Fruit fly (Drosophila melanogaster) whole organism, pupa: ENCODE results near the gene Trim9.

Source experiments
- CG10348 ChIP-seq: fragments of 200-800 bp; sonication (Bioruptor generic); IDR thresholded peaks from 2 replicates; pipeline ENCODE4 v1.3.6; 2022; ENCODE audit warnings: missing biosample characterization, missing genetic modification characterization
- CG12605 ChIP-seq: fragments of 200-800 bp; sonication (Bioruptor generic); IDR thresholded peaks from 2 replicates; pipeline ENCODE4 v1.3.6; 2022; ENCODE audit warnings: missing biosample characterization, missing genetic modification characterization
- CG13204 ChIP-seq: fragments of 200-800 bp; sonication (Bioruptor generic); optimal IDR thresholded peaks from 2 replicates; lab custom pipeline; 2018; ENCODE audit warnings: missing biosample characterization, mild to moderate bottlenecking, missing genetic modification characterization, moderate library complexity
- CG14655 ChIP-seq: fragments of 200-800 bp; sonication (Bioruptor generic); optimal IDR thresholded peaks from 3 replicates; lab custom pipeline; 2017; ENCODE audit warnings: mild to moderate bottlenecking, missing biosample characterization, missing genetic modification reagents, missing genetic modification characterization
- CG15710 ChIP-seq: fragments of 200-800 bp; sonication (Bioruptor generic); optimal IDR thresholded peaks from 2 replicates; lab custom pipeline; 2018; ENCODE audit warnings: missing biosample characterization, mild to moderate bottlenecking, missing genetic modification characterization, moderate library complexity
- CG17806 ChIP-seq: fragments of 200-800 bp; sonication (Bioruptor generic); optimal IDR thresholded peaks from 2 replicates; lab custom pipeline; 2018; ENCODE audit warnings: missing biosample characterization, mild to moderate bottlenecking, missing genetic modification characterization, moderate library complexity
- CG32121 ChIP-seq: fragments of 200-800 bp; sonication (Bioruptor generic); IDR thresholded peaks from 2 replicates; pipeline ENCODE4 v1.3.6; 2022; ENCODE audit warnings: missing biosample characterization, missing genetic modification characterization
- CG34367 ChIP-seq: fragments of 200-800 bp; sonication (Bioruptor generic); optimal IDR thresholded peaks from 2 replicates; lab custom pipeline; 2018; ENCODE audit warnings: missing biosample characterization, mild to moderate bottlenecking, missing genetic modification characterization
- CG4496 ChIP-seq: fragments of 200-800 bp; sonication (Bioruptor generic); IDR thresholded peaks from 3 replicates; pipeline ENCODE4 v1.3.6; 2022; ENCODE audit warnings: missing biosample characterization, missing genetic modification characterization
- CG8159 ChIP-seq: fragments of 200-800 bp; sonication (Bioruptor generic); optimal IDR thresholded peaks from 3 replicates; lab custom pipeline; 2018; ENCODE audit warnings: missing biosample characterization, mild to moderate bottlenecking, missing genetic modification characterization, moderate library complexity
- CG8301 ChIP-seq: fragments of 200-800 bp; sonication (Bioruptor generic); optimal IDR thresholded peaks from 2 replicates; lab custom pipeline; 2018; ENCODE audit warnings: missing biosample characterization, mild to moderate bottlenecking, missing genetic modification characterization
- CG9948 ChIP-seq: fragments of 200-800 bp; sonication (Bioruptor generic); optimal IDR thresholded peaks from 2 replicates; lab custom pipeline; 2018; ENCODE audit warnings: missing biosample characterization, mild to moderate bottlenecking, missing genetic modification characterization, moderate library complexity
- D1 ChIP-seq: fragments of 200-800 bp; sonication (Bioruptor generic); optimal IDR thresholded peaks from 2 replicates; lab custom pipeline; 2018; ENCODE audit warnings: missing biosample characterization, mild to moderate bottlenecking, missing genetic modification characterization, moderate library complexity
- EcR ChIP-seq: fragments of 200-800 bp; sonication (Bioruptor generic); optimal IDR thresholded peaks from 3 replicates; lab custom pipeline; 2019; ENCODE audit warnings: missing biosample characterization, missing genetic modification characterization, mild to moderate bottlenecking, moderate library complexity, missing genetic modification reagents
- Ets98B ChIP-seq: fragments of 200-800 bp; sonication (Bioruptor generic); IDR thresholded peaks from 2 replicates; pipeline ENCODE4 v1.3.6; 2022; ENCODE audit warnings: missing biosample characterization, missing genetic modification characterization
- Pif1A ChIP-seq: fragments of 200-800 bp; sonication (Bioruptor generic); optimal IDR thresholded peaks from 3 replicates; lab custom pipeline; 2016; ENCODE audit warnings: missing biosample characterization, missing genetic modification characterization
- Pif1B ChIP-seq: fragments of 200-800 bp; sonication (Bioruptor generic); optimal IDR thresholded peaks from 3 replicates; lab custom pipeline; 2016; ENCODE audit warnings: missing biosample characterization, missing genetic modification characterization
- Snoo ChIP-seq: fragments of 200-800 bp; sonication (Bioruptor generic); optimal IDR thresholded peaks from 3 replicates; lab custom pipeline; 2017; ENCODE audit warnings: missing biosample characterization, mild to moderate bottlenecking, missing genetic modification characterization, inconsistent platforms
- fd96Ca ChIP-seq: fragments of 200-800 bp; sonication (Bioruptor generic); IDR thresholded peaks from 3 replicates; pipeline ENCODE4 v1.3.6; 2022; ENCODE audit warnings: missing biosample characterization, missing genetic modification characterization
- gl ChIP-seq: fragments of 200-800 bp; sonication (Bioruptor generic); optimal IDR thresholded peaks from 2 replicates; lab custom pipeline; 2018; ENCODE audit warnings: missing biosample characterization, mild to moderate bottlenecking, missing genetic modification characterization
- rn ChIP-seq: fragments of 200-800 bp; sonication (Bioruptor generic); IDR thresholded peaks from 2 replicates; pipeline ENCODE4 v1.3.6; 2022; ENCODE audit warnings: missing biosample characterization, missing genetic modification characterization

Gene Trim9

dm6 chr2L:10548814-10549423, 4.2 kb downstream of the Trim9 start:
- TF ChIP-seq CG9948 (no peak), Pif1A (GFP tag; lab: Kevin White, UChicago) (no peak)
- TF ChIP-seq, all 21 proteins: peak for 0

dm6 chr2L:10552807-10553206, 8.1 kb downstream of the Trim9 start:
- TF ChIP-seq EcR (GFP tag; lab: Kevin White, UChicago) (no peak), CG17806 (tag; lab: Kevin White, UChicago) (no peak), CG8159 (tag; lab: Kevin White, UChicago) (no peak), CG8301 (no peak), CG12605 (GFP tag; lab: Robert Waterston, UW) (no peak), fd96Ca (no peak), D1 (tag; lab: Kevin White, UChicago) (no peak), rn (GFP tag; lab: Robert Waterston, UW) (no peak), CG13204 (GFP tag; lab: Kevin White, UChicago) (no peak), gl (tag; lab: Kevin White, UChicago) (no peak), Pif1B (peak; percentile 7), Snoo (tag; lab: Kevin White, UChicago) (no peak), CG34367 (peak; percentile 13), CG9948 (no peak)

- TF ChIP-seq CG10348 (GFP tag; lab: Robert Waterston, UW) (no peak), CG4496 (no peak), gl (tag; lab: Kevin White, UChicago) (no peak), CG17806 (tag; lab: Kevin White, UChicago) (no peak), Ets98B (no peak), D1 (tag; lab: Kevin White, UChicago) (no peak), CG34367 (no peak), CG8301 (no peak), Pif1B (no peak), CG9948 (no peak), CG13204 (GFP tag; lab: Kevin White, UChicago) (no peak), CG8159 (tag; lab: Kevin White, UChicago) (no peak)
- TF ChIP-seq, all 21 proteins: peak for 0
These were observed 9.0 kb downstream of the Trim9 start for dm6 chr2L:10553692-10554091.

dm6 chr2L:10554676-10555075, 10.0 kb downstream of the Trim9 start:
- no peak for TF ChIP-seq CG9948
- no peak for TF ChIP-seq CG34367
- no peak for TF ChIP-seq Pif1B
- TF ChIP-seq CG8301: no peak
- TF ChIP-seq CG12605 (GFP tag; lab: Robert Waterston, UW): no peak
- TF ChIP-seq CG32121 (GFP tag; lab: Robert Waterston, UW): no peak

- TF ChIP-seq D1 (tag; lab: Kevin White, UChicago): no peak
- no peak for TF ChIP-seq Pif1B
- no peak for TF ChIP-seq CG34367
- 0 out of 3 replicates have a peak, but pooled peaks have one; percentile 7 for TF ChIP-seq fd96Ca
- TF ChIP-seq CG9948: no peak
- TF ChIP-seq CG15710 (tag; lab: Kevin White, UChicago): no peak
These were observed 10.6 kb downstream of the Trim9 start for dm6 chr2L:10555269-10555668.

dm6 chr2L:10565674-10566073, 21.0 kb downstream of the Trim9 start:
- TF ChIP-seq CG32121 (GFP tag; lab: Robert Waterston, UW): no peak
- peak; percentile 60 for TF ChIP-seq CG8159 (tag; lab: Kevin White, UChicago)
- no peak for TF ChIP-seq CG8301
- peak; percentile 31 for TF ChIP-seq CG17806 (tag; lab: Kevin White, UChicago)
- TF ChIP-seq CG13204 (GFP tag; lab: Kevin White, UChicago): no peak
- TF ChIP-seq gl (tag; lab: Kevin White, UChicago): peak; percentile 0
- peak; percentile 21 for TF ChIP-seq Snoo (tag; lab: Kevin White, UChicago)
- peak; percentile 43 for TF ChIP-seq CG15710 (tag; lab: Kevin White, UChicago)
- TF ChIP-seq EcR (GFP tag; lab: Kevin White, UChicago): no peak
- TF ChIP-seq fd96Ca: no peak
- TF ChIP-seq CG9948: peak; percentile 18
- peak; percentile 24 for TF ChIP-seq CG34367
- peak; percentile 3 for TF ChIP-seq CG14655 (GFP tag; lab: Kevin White, UChicago)
- TF ChIP-seq Pif1B: peak; percentile 0
- TF ChIP-seq CG12605 (GFP tag; lab: Robert Waterston, UW): no peak
- TF ChIP-seq Pif1A (GFP tag; lab: Kevin White, UChicago): peak; percentile 9

- no peak for TF ChIP-seq CG9948
- TF ChIP-seq CG15710 (tag; lab: Kevin White, UChicago): no peak
- TF ChIP-seq EcR (GFP tag; lab: Kevin White, UChicago): no peak
- TF ChIP-seq CG4496: no peak
- TF ChIP-seq CG13204 (GFP tag; lab: Kevin White, UChicago): no peak
- no peak for TF ChIP-seq Pif1A (GFP tag; lab: Kevin White, UChicago)
- TF ChIP-seq CG17806 (tag; lab: Kevin White, UChicago): no peak
- TF ChIP-seq Ets98B: no peak
- TF ChIP-seq CG34367: no peak
- TF ChIP-seq CG14655 (GFP tag; lab: Kevin White, UChicago): no peak
- TF ChIP-seq CG12605 (GFP tag; lab: Robert Waterston, UW): no peak
- no peak for TF ChIP-seq gl (tag; lab: Kevin White, UChicago)
- TF ChIP-seq Snoo (tag; lab: Kevin White, UChicago): no peak
- TF ChIP-seq D1 (tag; lab: Kevin White, UChicago): no peak
- no peak for TF ChIP-seq CG8301
- no peak for TF ChIP-seq CG8159 (tag; lab: Kevin White, UChicago)
- no peak for TF ChIP-seq Pif1B
- no peak for TF ChIP-seq CG32121 (GFP tag; lab: Robert Waterston, UW)
These were observed 22.3 kb downstream of the Trim9 start, which contains the start of gene CG6138 for dm6 chr2L:10566955-10567354. Gene CG6138 (plus strand): TSS chr2L:10567255.
